Worm (Caenorhabditis elegans) whole organism, L4 larva: Measurements from ENCODE around the gene taf-3.

Source experiments
- D1046.2 ChIP-seq: fragments of 200-800 bp; sonication (Bioruptor generic); IDR thresholded peaks from 2 replicates; pipeline ENCODE4 v1.3.6; 2022; ENCODE audit warnings: missing genetic modification characterization, missing compliant biosample characterization
- T26A8.4 ChIP-seq: fragments of 200-800 bp; sonication (Bioruptor generic); IDR thresholded peaks from 2 replicates; pipeline ENCODE4 v1.3.6; 2022; ENCODE audit warnings: missing genetic modification characterization, missing compliant biosample characterization
- Y105C5A.15 ChIP-seq: fragments of 200-800 bp; sonication (Bioruptor generic); IDR thresholded peaks from 2 replicates; pipeline ENCODE4 v1.3.6; 2022; ENCODE audit warnings: missing genetic modification characterization, missing compliant biosample characterization
- Y48G9A.11 ChIP-seq: fragments of 200-800 bp; sonication (Bioruptor generic); IDR thresholded peaks from 2 replicates; pipeline ENCODE4 v1.3.6; 2022; ENCODE audit warnings: missing genetic modification reagents, missing genetic modification characterization, missing compliant biosample characterization
- aly-2 ChIP-seq: sonication (generic microtip); optimal IDR thresholded peaks from 2 replicates; lab custom pipeline; 2018; ENCODE audit warnings: missing biosample characterization, missing genetic modification characterization
- ceh-20 ChIP-seq: fragments of 200-800 bp; sonication (Bioruptor generic); IDR thresholded peaks from 2 replicates; pipeline ENCODE4 v1.3.6; 2022; ENCODE audit warnings: missing genetic modification reagents, missing genetic modification characterization, missing compliant biosample characterization
- ceh-44 ChIP-seq: fragments of 200-800 bp; sonication (Bioruptor generic); IDR thresholded peaks from 2 replicates; pipeline ENCODE4 v1.3.6; 2022; ENCODE audit warnings: missing genetic modification reagents, missing genetic modification characterization, missing compliant biosample characterization
- ctbp-1 ChIP-seq: fragments of 200-800 bp; sonication (Bioruptor generic); IDR thresholded peaks from 2 replicates; pipeline ENCODE4 v1.3.6; 2022; ENCODE audit warnings: missing genetic modification reagents, missing genetic modification characterization, missing compliant biosample characterization
- dmd-8 ChIP-seq: fragments of 200-800 bp; sonication (Bioruptor generic); IDR thresholded peaks from 2 replicates; pipeline ENCODE4 v1.3.6; 2022; ENCODE audit warnings: missing genetic modification characterization, missing compliant biosample characterization
- dve-1 ChIP-seq: sonication (generic microtip); optimal IDR thresholded peaks from 2 replicates; lab custom pipeline; 2017; ENCODE audit warnings: antibody characterized with exemption, mild to moderate bottlenecking, missing genetic modification characterization, missing compliant biosample characterization; ENCODE audit not compliant: insufficient read depth
- egl-43 ChIP-seq: fragments of 200-800 bp; sonication (Bioruptor generic); IDR thresholded peaks from 2 replicates; pipeline ENCODE4 v1.3.6; 2022; ENCODE audit warnings: missing genetic modification reagents, missing genetic modification characterization, missing compliant biosample characterization
- gei-8 ChIP-seq: fragments of 200-800 bp; sonication (Bioruptor generic); optimal IDR thresholded peaks from 2 replicates; lab custom pipeline; 2018; ENCODE audit warnings: mild to moderate bottlenecking, missing genetic modification characterization, missing compliant biosample characterization
- hlh-30 ChIP-seq: sonication (generic microtip); optimal IDR thresholded peaks from 2 replicates; lab custom pipeline; 2017; ENCODE audit warnings: antibody characterized with exemption, mild to moderate bottlenecking, missing genetic modification characterization, missing compliant biosample characterization; ENCODE audit not compliant: insufficient read depth
- hmg-1.1 ChIP-seq: fragments of 200-800 bp; sonication (Bioruptor generic); IDR thresholded peaks from 2 replicates; pipeline ENCODE4 v1.3.6; 2022; ENCODE audit warnings: missing genetic modification reagents, missing genetic modification characterization, missing compliant biosample characterization
- lim-7 ChIP-seq: fragments of 200-800 bp; sonication (Bioruptor generic); IDR thresholded peaks from 2 replicates; pipeline ENCODE4 v1.3.6; 2022; ENCODE audit warnings: missing genetic modification characterization, missing compliant biosample characterization
- lin-1 ChIP-seq: fragments of 200-800 bp; sonication (Bioruptor generic); IDR thresholded peaks from 2 replicates; pipeline ENCODE4 v1.3.6; 2022; ENCODE audit warnings: missing genetic modification reagents, missing genetic modification characterization, missing compliant biosample characterization
- lin-13 ChIP-seq: fragments of 150-350 bp; optimal IDR thresholded peaks from 2 replicates; lab custom pipeline; 2014; ENCODE audit warnings: missing biosample characterization, missing genetic modification reagents, missing genetic modification characterization
- lin-39 ChIP-seq: fragments of 150-350 bp; optimal IDR thresholded peaks from 2 replicates; lab custom pipeline; 2014; ENCODE audit warnings: missing biosample characterization, missing genetic modification reagents, missing genetic modification characterization
- mdl-1 ChIP-seq, 2 experiments: fragments of 150-350 bp in 1 of 2; sonication (generic microtip) in 1 of 2; optimal IDR thresholded peaks; 2 replicates each; lab custom pipeline; 2014 to 2017; ENCODE audit warnings: missing biosample characterization in 2 of 2, missing genetic modification characterization in 2 of 2
- mep-1 ChIP-seq: fragments of 150-350 bp; sonication (generic microtip); optimal IDR thresholded peaks from 3 replicates; lab custom pipeline; 2014; ENCODE audit warnings: missing biosample characterization, missing genetic modification characterization
- mxl-3 ChIP-seq: fragments of 200-800 bp; sonication (Bioruptor generic); optimal IDR thresholded peaks from 2 replicates; lab custom pipeline; 2018; ENCODE audit warnings: mild to moderate bottlenecking, missing genetic modification characterization, missing compliant biosample characterization
- nhr-10 ChIP-seq: fragments of 150-350 bp; optimal IDR thresholded peaks from 2 replicates; lab custom pipeline; 2014; ENCODE audit warnings: missing biosample characterization, missing genetic modification characterization
- nhr-102 ChIP-seq: sonication (generic microtip); optimal IDR thresholded peaks from 2 replicates; lab custom pipeline; 2016; ENCODE audit warnings: mild to moderate bottlenecking, missing genetic modification characterization, moderate library complexity, missing compliant biosample characterization
- nhr-28 ChIP-seq: fragments of 150-350 bp; optimal IDR thresholded peaks from 2 replicates; lab custom pipeline; 2014; ENCODE audit warnings: missing biosample characterization, missing genetic modification characterization
- nhr-48 ChIP-seq: sonication (generic microtip); optimal IDR thresholded peaks from 2 replicates; lab custom pipeline; 2016; ENCODE audit warnings: mild to moderate bottlenecking, missing genetic modification characterization, missing compliant biosample characterization
- nhr-77 ChIP-seq: fragments of 150-350 bp; optimal IDR thresholded peaks from 2 replicates; lab custom pipeline; 2014; ENCODE audit warnings: missing biosample characterization, missing genetic modification characterization
- pha-4 ChIP-seq, 2 experiments: fragments of 150-350 bp in 1 of 2; fragments of 200-800 bp in 1 of 2; sonication (Bioruptor generic) in 1 of 2; IDR thresholded peaks in 1 of 2; optimal IDR thresholded peaks in 1 of 2; 2 replicates each; pipeline versions ENCODE4 v1.3.6 to Lab custom; 2014 to 2022; ENCODE audit warnings: missing genetic modification characterization in 2 of 2, missing genetic modification reagents in 2 of 2, missing biosample characterization in 1 of 2, missing compliant biosample characterization in 1 of 2
- pqm-1 ChIP-seq: sonication (generic microtip); optimal IDR thresholded peaks from 2 replicates; lab custom pipeline; 2017; ENCODE audit warnings: missing biosample characterization, missing genetic modification characterization
- rbr-2 ChIP-seq: sonication (generic microtip); optimal IDR thresholded peaks from 2 replicates; lab custom pipeline; 2016; ENCODE audit warnings: missing genotype, missing genetic modification characterization, missing compliant biosample characterization
- set-16 ChIP-seq: fragments of 200-800 bp; sonication (Bioruptor generic); IDR thresholded peaks from 2 replicates; pipeline ENCODE4 v1.3.6; 2022; ENCODE audit warnings: missing genetic modification reagents, missing genetic modification characterization, missing compliant biosample characterization
- snpc-1.2 ChIP-seq: fragments of 200-800 bp; sonication (Bioruptor generic); IDR thresholded peaks from 2 replicates; pipeline ENCODE4 v1.3.6; 2022; ENCODE audit warnings: missing genetic modification reagents, missing genetic modification characterization, missing compliant biosample characterization
- spr-3 ChIP-seq: fragments of 200-800 bp; sonication (Bioruptor generic); optimal IDR thresholded peaks from 2 replicates; lab custom pipeline; 2018; ENCODE audit warnings: mild to moderate bottlenecking, missing genetic modification characterization, missing compliant biosample characterization
- vab-7 ChIP-seq: fragments of 200-800 bp; sonication (Bioruptor generic); IDR thresholded peaks from 2 replicates; pipeline ENCODE4 v1.3.6; 2022; ENCODE audit warnings: missing genetic modification reagents, missing genetic modification characterization, missing compliant biosample characterization
- zag-1 ChIP-seq: fragments of 150-350 bp; optimal IDR thresholded peaks from 2 replicates; lab custom pipeline; 2014; ENCODE audit warnings: missing biosample characterization, missing genetic modification characterization
- ztf-11 ChIP-seq: fragments of 150-350 bp; optimal IDR thresholded peaks from 2 replicates; lab custom pipeline; 2014; ENCODE audit warnings: missing biosample characterization, missing genetic modification characterization
- ztf-7 ChIP-seq: fragments of 150-350 bp; optimal IDR thresholded peaks from 2 replicates; lab custom pipeline; 2014; ENCODE audit warnings: missing biosample characterization, missing genetic modification characterization

taf-3 gene

ce11 chrX:16300422-16300821 lies 31.8 kb upstream of the taf-3 start (continued):
- TF ChIP-seq gei-8 (GFP tag; lab: Kevin White, UChicago) (no peak), pha-4 (GFP tag; IDR thresholded peaks at IDR 0.05; lab: Robert Waterston, UW) (peak; percentile 86; the same call in 1 of the 2 replicates), pha-4 (tag; optimal IDR thresholded peaks at IDR 0.05; lab: Kevin White, UChicago) (no peak), nhr-77 (tag; lab: Kevin White, UChicago) (no peak), hmg-1.1 (GFP tag; lab: Robert Waterston, UW) (peak; percentile 56), T26A8.4 (GFP tag; lab: Robert Waterston, UW) (peak; percentile 60), rbr-2 (tag; lab: Kevin White, UChicago) (peak; percentile 2), aly-2 (no peak), ztf-11 (tag; lab: Kevin White, UChicago) (no peak), dmd-8 (GFP tag; lab: Robert Waterston, UW) (peak; percentile 82), ztf-7 (peak; percentile 44), ctbp-1 (GFP tag; lab: Robert Waterston, UW) (peak; percentile 60; the same call in 1 of the 2 replicates), Y48G9A.11 (GFP tag; lab: Robert Waterston, UW) (peak; percentile 59; the same call in 1 of the 2 replicates), snpc-1.2 (GFP tag; lab: Robert Waterston, UW) (peak; percentile 76), nhr-28 (tag; lab: Kevin White, UChicago) (peak; percentile 12), lin-1 (GFP tag; lab: Robert Waterston, UW) (0 out of 2 replicates have a peak, but pooled peaks have one; percentile 47), nhr-102 (tag; lab: Kevin White, UChicago) (peak; percentile 32), dve-1 (tag; lab: Kevin White, UChicago) (peak; percentile 65), lim-7 (GFP tag; lab: Robert Waterston, UW) (peak; percentile 82), lin-13 (GFP tag; lab: Kevin White, UChicago) (peak; percentile 1), vab-7 (peak; percentile 70; the same call in 1 of the 2 replicates), Y105C5A.15 (GFP tag; lab: Robert Waterston, UW) (peak; percentile 87; the same call in 1 of the 2 replicates), mep-1 (tag; lab: Kevin White, UChicago) (no peak), D1046.2 (GFP tag; lab: Robert Waterston, UW) (no peak), nhr-48 (tag; lab: Kevin White, UChicago) (peak; percentile 2), ceh-20 (GFP tag; lab: Robert Waterston, UW) (0 out of 2 replicates have a peak, but pooled peaks have one; percentile 25), zag-1 (tag; lab: Kevin White, UChicago) (no peak), hlh-30 (tag; lab: Kevin White, UChicago) (peak; percentile 60), ceh-44 (GFP tag; lab: Robert Waterston, UW) (peak; percentile 34; the same call in 1 of the 2 replicates)
- TF ChIP-seq, all 104 proteins: peak for 36

- TF ChIP-seq nhr-102 (tag; lab: Kevin White, UChicago) (no peak), lin-1 (GFP tag; lab: Robert Waterston, UW) (no peak), lim-7 (GFP tag; lab: Robert Waterston, UW) (no peak), mxl-3 (GFP tag; lab: Kevin White, UChicago) (no peak), spr-3 (GFP tag; lab: Kevin White, UChicago) (no peak), ztf-11 (tag; lab: Kevin White, UChicago) (no peak), hlh-30 (tag; lab: Kevin White, UChicago) (no peak), mdl-1 (tag; optimal IDR thresholded peaks at IDR 0.05; lab: Kevin White, UChicago) (no peak), nhr-10 (tag; lab: Kevin White, UChicago) (no peak), hmg-1.1 (GFP tag; lab: Robert Waterston, UW) (no peak), pqm-1 (tag; lab: Kevin White, UChicago) (no peak)
Measured at ce11 chrX:16306164-16306563, 26.1 kb upstream of the taf-3 start, which contains the start of gene twk-22. Gene twk-22 (plus strand): TSS chrX:16306464.

- TF ChIP-seq snpc-1.2 (GFP tag; lab: Robert Waterston, UW) (no peak), set-16 (GFP tag; lab: Robert Waterston, UW) (peak; percentile 93), egl-43 (GFP tag; lab: Robert Waterston, UW) (0 out of 2 replicates have a peak, but pooled peaks have one; percentile 47), lin-39 (tag; lab: Kevin White, UChicago) (no peak)
Measured at ce11 chrX:16309705-16310104, 22.5 kb upstream of the taf-3 start.
